Fruit fly (Drosophila melanogaster): ENCODE measurements around the gene CG8036.

The CG8036 gene

dm6 chr3R:8711890-8712449 lies 44.3 kb downstream of the CG8036 start (continued):
- TF ChIP-seq CG3065 (GFP tag; optimal IDR thresholded peaks at IDR 0.05) (no peak), ro (GFP tag; IDR thresholded peaks at IDR 0.05) (no peak), Lpt (GFP tag; optimal IDR thresholded peaks at IDR 0.05) (no peak), CG16813 (GFP tag; IDR thresholded peaks at IDR 0.05; ENCODE audit: partially characterized antibody) (no peak), run (tag; optimal IDR thresholded peaks at IDR 0.05) (no peak), CG6854 (GFP tag; optimal IDR thresholded peaks at IDR 0.05) (no peak), E2f1 (GFP tag; IDR thresholded peaks at IDR 0.05) (no peak), Ravus (GFP tag; IDR thresholded peaks at IDR 0.05) (no peak), ken (GFP tag; IDR thresholded peaks at IDR 0.05) (no peak), hkb (optimal IDR thresholded peaks at IDR 0.05) (no peak), hkb (GFP tag; IDR thresholded peaks at IDR 0.05) (peak; percentile 52; the same call in 1 of the 2 replicates), CG4707 (GFP tag; optimal IDR thresholded peaks at IDR 0.05) (peak; percentile 86), CG3407 (GFP tag; optimal IDR thresholded peaks at IDR 0.05) (peak; percentile 23), sima (GFP tag; optimal IDR thresholded peaks at IDR 0.05) (no peak), CG15601 (tag; optimal IDR thresholded peaks at IDR 0.05) (peak; percentile 4), danr (GFP tag; IDR thresholded peaks at IDR 0.05) (no peak), hb (GFP tag; IDR thresholded peaks at IDR 0.05; ENCODE audit: partially characterized antibody) (no peak), sens-2 (GFP tag; IDR thresholded peaks at IDR 0.05) (peak; percentile 60; the same call in 1 of the 2 replicates), CG1024 (GFP tag; IDR thresholded peaks at IDR 0.05) (no peak), CG13296 (GFP tag; optimal IDR thresholded peaks at IDR 0.05) (no peak), CG7928 (GFP tag; optimal IDR thresholded peaks at IDR 0.05) (no peak), Spps (tag; optimal IDR thresholded peaks at IDR 0.05) (no peak), unc-4 (GFP tag; IDR thresholded peaks at IDR 0.05; ENCODE audit: partially characterized antibody) (no peak), z (GFP tag; IDR thresholded peaks at IDR 0.05) (no peak), abd-A (tag; optimal IDR thresholded peaks at IDR 0.05) (no peak), E2f2 (GFP tag; IDR thresholded peaks at IDR 0.05) (no peak), CG17186 (GFP tag; optimal IDR thresholded peaks at IDR 0.05) (no peak), CG15269 (tag; optimal IDR thresholded peaks at IDR 0.05) (peak; percentile 9), wdn (GFP tag; IDR thresholded peaks at IDR 0.05) (no peak), Bgb (GFP tag; IDR thresholded peaks at IDR 0.05; ENCODE audit: partially characterized antibody) (no peak), CG17802 (tag; optimal IDR thresholded peaks at IDR 0.05) (no peak), CG12155 (GFP tag; optimal IDR thresholded peaks at IDR 0.05) (no peak), ssp (GFP tag; IDR thresholded peaks at IDR 0.05) (no peak), ind (GFP tag; optimal IDR thresholded peaks at IDR 0.05) (no peak), CG7271 (tag; optimal IDR thresholded peaks at IDR 0.05) (no peak), eve (GFP tag; optimal IDR thresholded peaks at IDR 0.05) (no peak), CG32772 (GFP tag; IDR thresholded peaks at IDR 0.05) (no peak), ci (GFP tag; IDR thresholded peaks at IDR 0.05) (peak; percentile 35; the same call in 2 of the 3 replicates), nau (GFP tag; optimal IDR thresholded peaks at IDR 0.05) (no peak), PHDP (tag; optimal IDR thresholded peaks at IDR 0.05) (peak; percentile 3), slbo (GFP tag; IDR thresholded peaks at IDR 0.05) (no peak), Hr39 (optimal IDR thresholded peaks at IDR 0.05) (no peak), so (GFP tag; IDR thresholded peaks at IDR 0.05) (0 out of 3 replicates have a peak, but pooled peaks have one; percentile 45), CG17912 (GFP tag; optimal IDR thresholded peaks at IDR 0.05) (no peak), Rx (GFP tag; IDR thresholded peaks at IDR 0.05) (no peak), Myb (GFP tag; optimal IDR thresholded peaks at IDR 0.05) (no peak), CG11560 (tag; IDR thresholded peaks at IDR 0.05) (no peak), CG10147 (GFP tag; optimal IDR thresholded peaks at IDR 0.05) (no peak), CG4730 (GFP tag; IDR thresholded peaks at IDR 0.05) (no peak), Med (GFP tag) (peak; percentile 5), chif (GFP tag; optimal IDR thresholded peaks at IDR 0.05) (no peak), CG7839 (tag; optimal IDR thresholded peaks at IDR 0.05) (peak; percentile 24)

All from whole organism, embryonic.